Worm (Caenorhabditis elegans) whole organism, mixed stage, embryonic: ENCODE measurements around the gene F58B4.7.

Source experiments
- ceh-43 ChIP-seq: fragments of 200-800 bp; sonication (Bioruptor generic); optimal IDR thresholded peaks from 2 replicates; lab custom pipeline; 2018; ENCODE audit warnings: mild to moderate bottlenecking, missing genetic modification characterization, moderate library complexity, missing compliant biosample characterization
- flh-1 ChIP-seq: fragments of 200-800 bp; sonication (Bioruptor generic); optimal IDR thresholded peaks from 2 replicates; lab custom pipeline; 2018; ENCODE audit warnings: mild to moderate bottlenecking, missing genetic modification characterization, moderate library complexity, missing compliant biosample characterization
- lin-13 ChIP-seq: fragments of 150-350 bp; optimal IDR thresholded peaks from 2 replicates; lab custom pipeline; 2014; ENCODE audit warnings: missing biosample characterization, missing genetic modification characterization
- mep-1 ChIP-seq: fragments of 150-350 bp; optimal IDR thresholded peaks from 2 replicates; lab custom pipeline; 2017; ENCODE audit warnings: missing biosample characterization, missing genetic modification reagents, missing genetic modification characterization, inconsistent platforms
- nhr-12 ChIP-seq: fragments of 150-350 bp; optimal IDR thresholded peaks from 2 replicates; lab custom pipeline; 2014; ENCODE audit warnings: missing biosample characterization, missing genetic modification characterization
- pha-4 ChIP-seq: fragments of 150-350 bp; optimal IDR thresholded peaks from 2 replicates; lab custom pipeline; 2018; ENCODE audit warnings: missing biosample characterization, missing genetic modification reagents, missing genetic modification characterization
- snpc-4 ChIP-seq: fragments of 150-350 bp; optimal IDR thresholded peaks from 2 replicates; lab custom pipeline; 2014; ENCODE audit warnings: missing biosample characterization, missing genetic modification characterization
- unc-120 ChIP-seq: sonication (generic microtip); optimal IDR thresholded peaks from 2 replicates; lab custom pipeline; 2017; ENCODE audit warnings: missing genetic modification characterization, missing compliant biosample characterization; ENCODE audit not compliant: poor library complexity, severe bottlenecking
- unc-39 ChIP-seq: fragments of 150-350 bp; optimal IDR thresholded peaks from 2 replicates; lab custom pipeline; 2014; ENCODE audit warnings: missing biosample characterization, missing genetic modification characterization
- ztf-11 ChIP-seq: fragments of 150-350 bp; optimal IDR thresholded peaks from 2 replicates; lab custom pipeline; 2014; ENCODE audit warnings: missing biosample characterization, missing genetic modification characterization

ce11 chrV:10953471-10954155 lies 30.5 kb upstream of the F58B4.7 start:
- no peak for TF ChIP-seq unc-120 (tag; lab: Kevin White, UChicago)
- TF ChIP-seq nhr-12 (tag; lab: Kevin White, UChicago) = no peak
- TF ChIP-seq flh-1 (GFP tag; lab: Kevin White, UChicago) = no peak
- TF ChIP-seq ceh-43 (GFP tag; lab: Kevin White, UChicago) = no peak
- no peak for TF ChIP-seq unc-39 (tag; lab: Kevin White, UChicago)
- no peak for TF ChIP-seq ztf-11 (tag; lab: Kevin White, UChicago)
- no peak for TF ChIP-seq snpc-4 (tag; lab: Kevin White, UChicago)
- no peak for TF ChIP-seq lin-13 (tag; lab: Kevin White, UChicago)
- no peak for TF ChIP-seq mep-1 (tag; lab: Kevin White, UChicago)
- TF ChIP-seq pha-4 (tag; lab: Kevin White, UChicago) = no peak
